ENCODE assay signal across 5 fruit fly cellular contexts in the genomic region with DNA sequence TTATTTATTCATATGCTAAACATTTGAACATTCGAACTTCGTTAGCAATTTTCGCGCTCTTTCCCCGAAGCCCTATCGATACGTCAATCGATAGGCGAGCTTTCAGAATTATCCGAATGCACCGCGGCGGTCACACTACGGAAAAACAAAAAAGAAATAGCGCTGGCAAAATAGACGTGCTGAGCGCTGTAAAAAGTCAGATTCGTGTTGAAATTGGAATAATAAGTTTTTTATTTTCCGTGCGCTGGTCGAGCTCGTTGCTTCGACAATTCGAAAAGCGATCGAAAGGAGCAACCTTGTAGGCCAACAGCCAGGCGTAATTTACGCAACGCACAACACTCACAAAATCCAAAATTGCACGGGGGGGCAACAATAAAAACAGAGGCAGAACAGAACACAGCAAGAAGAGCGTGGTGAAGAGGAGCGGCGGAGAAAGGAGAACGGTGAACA.
TF ChIP-seq lines count a peak whose summit lies in the region.

A gene (plus strand): TSS at position 144 of the 450 bp plus-strand sequence.

TF ChIP-seq in whole organism, adult, 20 proteins besides CTCF, POLR2A, EP300 and RAD21 (continued from another document):
- TF ChIP-seq Crg-1 (GFP tag; optimal IDR thresholded peaks at IDR 0.05; lab: Kevin White, UChicago) (no peak), CG7045 (GFP tag; optimal IDR thresholded peaks at IDR 0.05; lab: Kevin White, UChicago) (no peak), CG33017 (tag; optimal IDR thresholded peaks at IDR 0.05; lab: Kevin White, UChicago) (no peak)

TF ChIP-seq in whole organism, embryonic, 481 proteins besides CTCF, POLR2A, EP300 and RAD21 (continued from another document and continues in another):
- peak; percentile 86 for TF ChIP-seq Sry-δ (GFP tag; optimal IDR thresholded peaks at IDR 0.05; lab: Kevin White, UChicago)
- TF ChIP-seq slbo (GFP tag; IDR thresholded peaks at IDR 0.05; lab: Robert Waterston, UW), result peak; percentile 54; the same call in 1 of the 2 replicates
- no peak for TF ChIP-seq Drgx (GFP tag; IDR thresholded peaks at IDR 0.05; lab: Robert Waterston, UW)
- no peak for TF ChIP-seq CG18764 (GFP tag; optimal IDR thresholded peaks at IDR 0.05; lab: Kevin White, UChicago)
- TF ChIP-seq shn (GFP tag; optimal IDR thresholded peaks at IDR 0.05; lab: Kevin White, UChicago), result peak; percentile 5
- no peak for TF ChIP-seq CG1529 (GFP tag; optimal IDR thresholded peaks at IDR 0.05; lab: Kevin White, UChicago)
- no peak for TF ChIP-seq CG6272 (GFP tag; IDR thresholded peaks at IDR 0.05; lab: Robert Waterston, UW)
- peak; percentile 56; the same call in 1 of the 2 replicates for TF ChIP-seq MBD-R2 (GFP tag; IDR thresholded peaks at IDR 0.05; lab: Robert Waterston, UW)
- peak; percentile 58 for TF ChIP-seq vvl (GFP tag; IDR thresholded peaks at IDR 0.05; lab: Robert Waterston, UW)
- no peak for TF ChIP-seq jing (GFP tag; optimal IDR thresholded peaks at IDR 0.05; lab: Kevin White, UChicago)
- peak; percentile 18 for TF ChIP-seq Sin3A (optimal IDR thresholded peaks at IDR 0.05; lab: Kevin White, UChicago)
- peak; percentile 38 for TF ChIP-seq Sry-β (GFP tag; optimal IDR thresholded peaks at IDR 0.05; lab: Kevin White, UChicago)
- no peak for TF ChIP-seq Bteb2 (GFP tag; optimal IDR thresholded peaks at IDR 0.05; lab: Kevin White, UChicago)
- no peak for TF ChIP-seq wek (GFP tag; optimal IDR thresholded peaks at IDR 0.05; lab: Kevin White, UChicago)
- TF ChIP-seq mam (GFP tag; optimal IDR thresholded peaks at IDR 0.05; lab: Kevin White, UChicago), result peak; percentile 26
- no peak for TF ChIP-seq seq (GFP tag; IDR thresholded peaks at IDR 0.05; lab: Robert Waterston, UW)
- peak; percentile 2 for TF ChIP-seq Dad (GFP tag; optimal IDR thresholded peaks at IDR 0.05; lab: Kevin White, UChicago)
- TF ChIP-seq mld (GFP tag; IDR thresholded peaks at IDR 0.05; lab: Robert Waterston, UW; ENCODE audit: partially characterized antibody), result peak; percentile 71; the same call in 2 of the 3 replicates
- no peak for TF ChIP-seq usp (GFP tag; optimal IDR thresholded peaks at IDR 0.05; lab: Kevin White, UChicago)
- no peak for TF ChIP-seq Nf-YA (GFP tag; IDR thresholded peaks at IDR 0.05; lab: Robert Waterston, UW)
- no peak for TF ChIP-seq dmrt11E (tag; optimal IDR thresholded peaks at IDR 0.05; lab: Kevin White, UChicago)
- no peak for TF ChIP-seq CG11560 (tag; IDR thresholded peaks at IDR 0.05; lab: Robert Waterston, UW)
- TF ChIP-seq slp2 (GFP tag; optimal IDR thresholded peaks at IDR 0.05; lab: Kevin White, UChicago), result no peak
- no peak for TF ChIP-seq abd-A (tag; optimal IDR thresholded peaks at IDR 0.05; lab: Kevin White, UChicago)
- peak; percentile 88 for TF ChIP-seq Med (GFP tag; lab: Kevin White, UChicago)
- no peak for TF ChIP-seq fd102C (GFP tag; optimal IDR thresholded peaks at IDR 0.05; lab: Kevin White, UChicago)
- TF ChIP-seq knrl (GFP tag; IDR thresholded peaks at IDR 0.05; lab: Robert Waterston, UW; ENCODE audit: partially characterized antibody), result peak; percentile 83
- no peak for TF ChIP-seq chm (GFP tag; IDR thresholded peaks at IDR 0.05; lab: Robert Waterston, UW)
- TF ChIP-seq Fer1 (GFP tag; optimal IDR thresholded peaks at IDR 0.05; lab: Kevin White, UChicago), result peak; percentile 4
- TF ChIP-seq YL-1 (GFP tag; optimal IDR thresholded peaks at IDR 0.05; lab: Kevin White, UChicago), result peak; percentile 65
- TF ChIP-seq Adf1 (GFP tag; IDR thresholded peaks at IDR 0.05; lab: Robert Waterston, UW), result peak; percentile 25; the same call in 1 of the 2 replicates

TF ChIP-seq in whole organism, prepupa, 60 proteins besides CTCF, POLR2A, EP300 and RAD21 (continued from another document):
- TF ChIP-seq vri (GFP tag; optimal IDR thresholded peaks at IDR 0.05; lab: Kevin White, UChicago) (no peak), CG4318 (GFP tag; optimal IDR thresholded peaks at IDR 0.05; lab: Kevin White, UChicago) (no peak), CG11294 (GFP tag; IDR thresholded peaks at IDR 0.05; lab: Robert Waterston, UW) (no peak), Blimp-1 (GFP tag; optimal IDR thresholded peaks at IDR 0.05; lab: Kevin White, UChicago) (no peak), CG7368 (GFP tag; optimal IDR thresholded peaks at IDR 0.05; lab: Kevin White, UChicago) (peak; percentile 21), esn (GFP tag; optimal IDR thresholded peaks at IDR 0.05; lab: Kevin White, UChicago) (peak; percentile 52), fkh (GFP tag; optimal IDR thresholded peaks at IDR 0.05; lab: Kevin White, UChicago) (no peak), Sox15 (GFP tag; optimal IDR thresholded peaks at IDR 0.05; lab: Kevin White, UChicago) (no peak), CG6792 (GFP tag; optimal IDR thresholded peaks at IDR 0.05; lab: Kevin White, UChicago) (no peak), Sox102F (GFP tag; optimal IDR thresholded peaks at IDR 0.05; lab: Kevin White, UChicago) (no peak), svp (GFP tag; lab: Kevin White, UChicago) (peak; percentile 72), cyc (GFP tag; optimal IDR thresholded peaks at IDR 0.05; lab: Kevin White, UChicago) (no peak), ss (GFP tag; optimal IDR thresholded peaks at IDR 0.05; lab: Kevin White, UChicago) (no peak), Lpt (GFP tag; optimal IDR thresholded peaks at IDR 0.05; lab: Kevin White, UChicago) (no peak), Ets96B (tag; optimal IDR thresholded peaks at IDR 0.05; lab: Kevin White, UChicago) (peak; percentile 7), OdsH (GFP tag; optimal IDR thresholded peaks at IDR 0.05; lab: Kevin White, UChicago) (no peak), CG6163 (GFP tag; IDR thresholded peaks at IDR 0.05; lab: Robert Waterston, UW) (0 out of 3 replicates have a peak, but pooled peaks have one; percentile 39), CG6854 (GFP tag; optimal IDR thresholded peaks at IDR 0.05; lab: Kevin White, UChicago) (peak; percentile 39), CG8319 (GFP tag; optimal IDR thresholded peaks at IDR 0.05; lab: Kevin White, UChicago) (no peak), dsx (GFP tag; optimal IDR thresholded peaks at IDR 0.05; lab: Kevin White, UChicago; ENCODE audit: poor library complexity, severe bottlenecking) (no peak), dac (GFP tag; optimal IDR thresholded peaks at IDR 0.05; lab: Kevin White, UChicago) (no peak)

TF ChIP-seq in whole organism, pupa, 21 proteins besides CTCF, POLR2A, EP300 and RAD21 (continued from another document):
- no peak for TF ChIP-seq fd96Ca (GFP tag; IDR thresholded peaks at IDR 0.05; lab: Robert Waterston, UW)

TF ChIP-seq in whole organism, wandering third instar larva, 38 proteins besides CTCF, POLR2A, EP300 and RAD21 (continued from another document):
- TF ChIP-seq Abd-B (GFP tag; optimal IDR thresholded peaks at IDR 0.05; lab: Kevin White, UChicago), result no peak
- peak; percentile 7 for TF ChIP-seq Hr83 (GFP tag; optimal IDR thresholded peaks at IDR 0.05; lab: Kevin White, UChicago; ENCODE audit: poor library complexity, severe bottlenecking)
- TF ChIP-seq Dif (GFP tag; optimal IDR thresholded peaks at IDR 0.05; lab: Kevin White, UChicago; ENCODE audit: partially characterized antibody), result no peak
- no peak for TF ChIP-seq sage (GFP tag; optimal IDR thresholded peaks at IDR 0.05; lab: Kevin White, UChicago)
- peak; percentile 47 for TF ChIP-seq h (GFP tag; optimal IDR thresholded peaks at IDR 0.05; lab: Kevin White, UChicago)
- no peak for TF ChIP-seq woc (GFP tag; optimal IDR thresholded peaks at IDR 0.05; lab: Kevin White, UChicago)
- TF ChIP-seq fru (GFP tag; optimal IDR thresholded peaks at IDR 0.05; lab: Kevin White, UChicago), result peak; percentile 30
- TF ChIP-seq sv (GFP tag; optimal IDR thresholded peaks at IDR 0.05; lab: Kevin White, UChicago), result no peak
- TF ChIP-seq tai (GFP tag; optimal IDR thresholded peaks at IDR 0.05; lab: Kevin White, UChicago), result no peak
- no peak for TF ChIP-seq dmrt93B (GFP tag; optimal IDR thresholded peaks at IDR 0.05; lab: Kevin White, UChicago)
- TF ChIP-seq Sp1 (GFP tag; optimal IDR thresholded peaks at IDR 0.05; lab: Kevin White, UChicago), result peak; percentile 45
- peak; percentile 22 for TF ChIP-seq br (GFP tag; optimal IDR thresholded peaks at IDR 0.05; lab: Kevin White, UChicago)
- no peak for TF ChIP-seq CG32264 (GFP tag; optimal IDR thresholded peaks at IDR 0.05; lab: Kevin White, UChicago)
- no peak for TF ChIP-seq N (GFP tag; optimal IDR thresholded peaks at IDR 0.05; lab: Kevin White, UChicago)
- no peak for TF ChIP-seq brk (GFP tag; optimal IDR thresholded peaks at IDR 0.05; lab: Kevin White, UChicago)
- peak; percentile 30 for TF ChIP-seq HLH106 (tag; optimal IDR thresholded peaks at IDR 0.05; lab: Kevin White, UChicago)
- TF ChIP-seq dsf (GFP tag; optimal IDR thresholded peaks at IDR 0.05; lab: Kevin White, UChicago; ENCODE audit: borderline replicate concordance), result no peak
TF ChIP-seq in whole organism, wandering third instar larva: peak in this region for 11.
